Worm (Caenorhabditis elegans): Measurements from ENCODE around the gene C05D11.8.

The C05D11.8 gene

ce11 chrIII:6447521-6447920 is 20.4 kb upstream of the C05D11.8 start (continued):
- TF ChIP-seq attf-5 (GFP tag; optimal IDR thresholded peaks at IDR 0.05) (no peak), ztf-25 (GFP tag; IDR thresholded peaks at IDR 0.05) (no peak), pha-4 (tag; optimal IDR thresholded peaks at IDR 0.05) (no peak), snpc-1.3 (tag; optimal IDR thresholded peaks at IDR 0.05; ENCODE audit: insufficient read depth) (no peak), zfh-2 (GFP tag; conservative IDR thresholded peaks at IDR 0.05) (no peak), dpff-1 (tag; optimal IDR thresholded peaks at IDR 0.05) (no peak), mel-28 (tag; optimal IDR thresholded peaks at IDR 0.05; ENCODE audit: borderline replicate concordance) (no peak), madf-6 (GFP tag; IDR thresholded peaks at IDR 0.05) (no peak), gei-17 (GFP tag; optimal IDR thresholded peaks at IDR 0.05) (no peak), C06A6.2 (GFP tag; conservative IDR thresholded peaks at IDR 0.05) (peak; percentile 57; the same call in 1 of the 2 replicates), dox-1 (GFP tag; IDR thresholded peaks at IDR 0.05) (0 out of 2 replicates have a peak, but pooled peaks have one; percentile 44), nhr-80 (tag; optimal IDR thresholded peaks at IDR 0.05) (peak; percentile 40), Y53F4B.3 (GFP tag; IDR thresholded peaks at IDR 0.05) (no peak), Y56A3A.18 (GFP tag; IDR thresholded peaks at IDR 0.05) (no peak), cebp-1 (GFP tag; IDR thresholded peaks at IDR 0.05) (no peak), cebp-1 (tag; optimal IDR thresholded peaks at IDR 0.05) (peak; percentile 58), unc-130 (GFP tag; optimal IDR thresholded peaks at IDR 0.05) (no peak), madf-3 (GFP tag; IDR thresholded peaks at IDR 0.05) (no peak), lag-1 (GFP tag; IDR thresholded peaks at IDR 0.05) (no peak), egl-18 (GFP tag; IDR thresholded peaks at IDR 0.05) (no peak), ztf-3 (GFP tag; optimal IDR thresholded peaks at IDR 0.05) (no peak), let-526 (GFP tag; IDR thresholded peaks at IDR 0.05) (0 out of 2 replicates have a peak, but pooled peaks have one; percentile 44), let-607 (tag; optimal IDR thresholded peaks at IDR 0.05) (peak in 1 of 2 experiments; percentile 33), hmg-1.2 (GFP tag; IDR thresholded peaks at IDR 0.05) (0 out of 2 replicates have a peak, but pooled peaks have one; percentile 17), Y53G8AR.9 (GFP tag; conservative IDR thresholded peaks at IDR 0.05) (0 out of 2 replicates have a peak, but pooled peaks have one; percentile 35), mxl-1 (tag; optimal IDR thresholded peaks at IDR 0.05) (peak; percentile 7), lin-40 (tag; optimal IDR thresholded peaks at IDR 0.05) (peak; percentile 36), lin-26 (GFP tag; IDR thresholded peaks at IDR 0.05) (no peak), ceh-58 (GFP tag; IDR thresholded peaks at IDR 0.05) (no peak), ztf-26 (tag; optimal IDR thresholded peaks at IDR 0.05) (no peak)

- no peak for TF ChIP-seq C17E4.6 (GFP tag; IDR thresholded peaks at IDR 0.05)
- no peak for TF ChIP-seq ama-1 (optimal IDR thresholded peaks at IDR 0.05)
- TF ChIP-seq ama-1 (GFP tag; optimal IDR thresholded peaks at IDR 0.05), result no peak
- no peak for TF ChIP-seq atf-7 (tag; optimal IDR thresholded peaks at IDR 0.05)
Measured at ce11 chrIII:6446807-6447206, 19.7 kb upstream of the C05D11.8 start, which contains the start of gene let-721. let-721 (minus strand) TSS chrIII:6446907.

- peak; percentile 25 for TF ChIP-seq tbp1 (GFP tag; optimal IDR thresholded peaks at IDR 0.05)
- 0 out of 2 replicates have a peak, but pooled peaks have one; percentile 19 for TF ChIP-seq C17E4.6 (GFP tag; IDR thresholded peaks at IDR 0.05)
- no peak for TF ChIP-seq F23B12.7 (tag; optimal IDR thresholded peaks at IDR 0.05; ENCODE audit: insufficient read depth)
- no peak for TF ChIP-seq T26A5.8 (tag; optimal IDR thresholded peaks at IDR 0.05)
- no peak for TF ChIP-seq let-526 (GFP tag; IDR thresholded peaks at IDR 0.05)
- peak; percentile 63; the same call in 1 of the 2 replicates for TF ChIP-seq hmg-1.2 (GFP tag; IDR thresholded peaks at IDR 0.05)
- TF ChIP-seq aptf-2 (GFP tag; conservative IDR thresholded peaks at IDR 0.05), result no peak
- no peak for TF ChIP-seq rpc-1 (optimal IDR thresholded peaks at IDR 0.05)
- TF ChIP-seq rpc-1 (tag; optimal IDR thresholded peaks at IDR 0.05), result no peak
- peak in 1 of 3 experiments; percentile 38 for TF ChIP-seq lin-35 (GFP tag; optimal IDR thresholded peaks at IDR 0.05)
- 0 out of 2 replicates have a peak, but pooled peaks have one; percentile 31 for TF ChIP-seq lin-26 (GFP tag; IDR thresholded peaks at IDR 0.05)
- TF ChIP-seq ceh-91 (GFP tag; IDR thresholded peaks at IDR 0.05), result no peak
- peak; percentile 24; the same call in 1 of the 2 replicates for TF ChIP-seq B0336.3 (GFP tag; IDR thresholded peaks at IDR 0.05)
- TF ChIP-seq lsl-1 (GFP tag; optimal IDR thresholded peaks at IDR 0.05), result no peak
- TF ChIP-seq attf-5 (GFP tag; optimal IDR thresholded peaks at IDR 0.05), result peak; percentile 68
- TF ChIP-seq K12H6.12 (tag; optimal IDR thresholded peaks at IDR 0.05), result peak; percentile 17
- no peak for TF ChIP-seq hsf-1 (GFP tag; IDR thresholded peaks at IDR 0.05)
- TF ChIP-seq B0035.1 (tag; optimal IDR thresholded peaks at IDR 0.05), result no peak
- no peak for TF ChIP-seq F39B2.1 (GFP tag; IDR thresholded peaks at IDR 0.05)
Measured at ce11 chrIII:6444335-6444734, 17.2 kb upstream of the C05D11.8 start, which contains the start of gene C05D11.13. C05D11.13 (minus strand) TSS chrIII:6444586.
